Worm (Caenorhabditis elegans): ENCODE data around the gene osm-5.

Gene osm-5

ce11 chrX:2942327-2942726 lies 41.7 kb upstream of the osm-5 start:
- TF ChIP-seq alr-1 (tag; optimal IDR thresholded peaks at IDR 0.05; ENCODE audit: borderline replicate concordance) (no peak), hlh-4 (tag; optimal IDR thresholded peaks at IDR 0.05) (no peak), nhr-90 (tag; optimal IDR thresholded peaks at IDR 0.05; ENCODE audit: poor library complexity) (no peak), sup-37 (GFP tag; optimal IDR thresholded peaks at IDR 0.05) (no peak), lin-14 (GFP tag; optimal IDR thresholded peaks at IDR 0.05) (no peak), snpc-4 (tag; optimal IDR thresholded peaks at IDR 0.05) (peak; percentile 51)

DNA sequence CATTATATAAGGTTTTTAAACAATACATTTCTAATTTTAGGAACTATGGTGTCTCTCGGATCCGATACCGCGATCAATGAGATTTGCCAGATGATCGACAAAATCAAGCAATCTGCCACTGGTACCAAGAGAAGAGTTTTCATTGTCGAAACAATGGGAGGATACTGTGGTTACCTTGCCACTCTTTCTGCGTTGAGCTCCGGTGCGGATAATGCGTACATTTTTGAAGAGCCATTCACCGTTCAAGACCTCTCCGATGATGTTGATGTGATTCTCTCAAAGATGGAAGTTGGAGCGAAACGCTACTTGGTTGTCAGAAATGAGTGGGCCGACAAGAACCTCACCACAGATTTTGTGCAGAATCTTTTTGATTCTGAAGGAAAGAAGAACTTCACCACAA lies 40.5 kb upstream of the osm-5 start:
- TF ChIP-seq pag-3 (tag; optimal IDR thresholded peaks at IDR 0.05; ENCODE audit: borderline replicate concordance, insufficient read depth): no peak
- TF ChIP-seq pqm-1 (tag; optimal IDR thresholded peaks at IDR 0.05): no peak
- TF ChIP-seq efl-1 (optimal IDR thresholded peaks at IDR 0.05): no peak
- no peak for TF ChIP-seq efl-1 (GFP tag; optimal IDR thresholded peaks at IDR 0.05 in 1 of 2)
- no peak for TF ChIP-seq nhr-47 (tag; optimal IDR thresholded peaks at IDR 0.05)
- TF ChIP-seq lin-35 (GFP tag; optimal IDR thresholded peaks at IDR 0.05): no peak
- TF ChIP-seq dsc-1 (tag; optimal IDR thresholded peaks at IDR 0.05): no peak
- TF ChIP-seq egl-27 (tag; optimal IDR thresholded peaks at IDR 0.05): no peak
- TF ChIP-seq efl-3 (GFP tag; optimal IDR thresholded peaks at IDR 0.05): no peak

DNA sequence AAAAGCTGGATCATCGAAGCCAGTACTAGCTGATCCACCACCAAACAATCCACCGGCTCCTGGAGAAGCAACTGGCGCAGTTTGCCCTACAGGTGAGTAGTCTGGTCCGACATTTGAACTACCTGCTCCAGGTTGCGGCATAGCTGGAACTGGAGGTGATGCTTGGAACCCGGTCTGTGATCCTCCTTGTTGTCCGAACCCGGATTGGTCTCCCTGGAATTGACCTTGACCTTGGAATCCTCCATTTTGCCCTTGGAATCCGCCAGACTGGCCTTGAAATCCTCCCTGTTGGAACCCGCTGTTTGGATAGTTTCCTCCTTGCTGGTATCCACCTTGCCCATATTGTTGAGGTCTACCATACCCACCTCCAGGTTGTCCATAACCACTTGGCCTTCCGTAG lies 38.1 kb upstream of the osm-5 start:
- no peak for TF ChIP-seq ets-5 (GFP tag; IDR thresholded peaks at IDR 0.05)

DNA sequence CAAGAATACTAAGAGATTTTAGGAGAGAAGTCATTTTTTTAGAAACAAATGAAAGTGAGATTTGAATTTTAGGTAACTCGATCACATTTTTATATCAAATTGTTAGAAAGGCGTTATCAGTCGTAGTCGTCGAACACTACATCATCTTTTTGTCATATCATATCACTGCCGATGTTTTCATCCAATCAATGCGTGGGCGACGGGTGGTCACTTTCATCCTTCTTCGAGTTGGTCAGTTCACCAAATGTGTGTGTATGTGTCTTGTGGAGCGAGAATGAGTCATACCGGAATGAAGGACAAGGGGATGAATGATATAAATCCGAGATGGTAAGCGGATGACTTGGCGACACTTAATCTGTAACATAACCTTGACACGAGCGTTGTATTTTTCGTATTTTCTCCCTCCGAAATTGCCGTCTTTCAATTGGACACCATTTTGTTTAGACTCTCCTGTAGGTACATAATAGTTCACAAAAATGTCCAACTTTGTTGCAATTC lies 37.5 kb upstream of the osm-5 start, which contains the start of the genes Y41G9A.10 and Y41G9A.5:
Gene Y41G9A.10 (minus strand): TSS at position 51 of the 498 bp plus-strand sequence.
Gene Y41G9A.5 (plus strand): TSS at position 160 of the 498 bp plus-strand sequence.
- TF ChIP-seq nhr-12 (tag; optimal IDR thresholded peaks at IDR 0.05) (no peak), unc-98 (GFP tag; IDR thresholded peaks at IDR 0.05) (no peak), sptf-1 (tag; optimal IDR thresholded peaks at IDR 0.05) (no peak), ceh-88 (GFP tag; IDR thresholded peaks at IDR 0.05) (no peak), Y116A8C.19 (tag; optimal IDR thresholded peaks at IDR 0.05; ENCODE audit: borderline replicate concordance) (no peak), lin-14 (GFP tag; optimal IDR thresholded peaks at IDR 0.05) (peak; percentile 57), lsy-2 (tag; optimal IDR thresholded peaks at IDR 0.05) (no peak), lin-35 (GFP tag; optimal IDR thresholded peaks at IDR 0.05) (no peak), nhr-85 (tag) (peak; percentile 81), sox-4 (tag; optimal IDR thresholded peaks at IDR 0.05) (no peak), nhr-237 (tag; optimal IDR thresholded peaks at IDR 0.05) (no peak), elt-3 (tag; optimal IDR thresholded peaks at IDR 0.05) (peak in 4 of 6 experiments; percentile 34 to 79 (median 66)), blmp-1 (tag; optimal IDR thresholded peaks at IDR 0.05) (peak; percentile 80), C16A3.4 (tag; optimal IDR thresholded peaks at IDR 0.05) (no peak), vab-15 (tag; optimal IDR thresholded peaks at IDR 0.05) (no peak), egl-27 (tag; optimal IDR thresholded peaks at IDR 0.05) (no peak), fkh-10 (GFP tag; optimal IDR thresholded peaks at IDR 0.05) (no peak), dpl-1 (GFP tag; optimal IDR thresholded peaks at IDR 0.05) (no peak), skn-1 (tag; optimal IDR thresholded peaks at IDR 0.05) (no peak), sup-37 (GFP tag; optimal IDR thresholded peaks at IDR 0.05) (no peak), C34B4.2 (tag; optimal IDR thresholded peaks at IDR 0.05) (no peak), dsc-1 (tag; optimal IDR thresholded peaks at IDR 0.05) (no peak), rnt-1 (tag; optimal IDR thresholded peaks at IDR 0.05) (no peak), nhr-84 (tag; optimal IDR thresholded peaks at IDR 0.05) (no peak), ceh-63 (GFP tag; optimal IDR thresholded peaks at IDR 0.05) (no peak), nhr-76 (tag; optimal IDR thresholded peaks at IDR 0.05) (no peak), unc-130 (tag; optimal IDR thresholded peaks at IDR 0.05) (no peak), snu-23 (GFP tag; optimal IDR thresholded peaks at IDR 0.05) (peak; percentile 4), isw-1 (GFP tag; IDR thresholded peaks at IDR 0.05) (no peak), lin-39 (tag; optimal IDR thresholded peaks at IDR 0.05) (no peak), unc-86 (tag; optimal IDR thresholded peaks at IDR 0.05) (no peak), mep-1 (tag; optimal IDR thresholded peaks at IDR 0.05) (no peak), grh-1 (GFP tag; IDR thresholded peaks at IDR 0.05) (no peak)

Data from whole organism, L1 larva.